Fruit fly (Drosophila melanogaster) whole organism, embryonic: ENCODE data around the gene vari.

Experiments
- Adf1 ChIP-seq: fragments of 200-800 bp; sonication (Bioruptor generic); IDR thresholded peaks from 2 replicates; pipeline ENCODE4 v1.3.6; 2022; ENCODE audit warnings: missing biosample characterization, missing genetic modification characterization
- Antp ChIP-seq: fragments of 200-800 bp; sonication (Bioruptor generic); optimal IDR thresholded peaks from 3 replicates; lab custom pipeline; 2016; ENCODE audit warnings: missing biosample characterization, missing genetic modification characterization
- Atf6 ChIP-seq: fragments of 200-800 bp; sonication (Bioruptor generic); IDR thresholded peaks from 2 replicates; pipeline ENCODE4 v1.3.6; 2022; ENCODE audit warnings: missing biosample characterization, missing genetic modification characterization
- CG10321 ChIP-seq: fragments of 200-800 bp; sonication (Bioruptor generic); IDR thresholded peaks from 2 replicates; pipeline ENCODE4 v1.3.6; 2022; ENCODE audit warnings: missing biosample characterization, missing genetic modification characterization
- CG12236 ChIP-seq: fragments of 200-800 bp; sonication (Bioruptor generic); optimal IDR thresholded peaks from 2 replicates; lab custom pipeline; 2016; ENCODE audit warnings: missing biosample characterization, missing genetic modification characterization
- CG1529 ChIP-seq: fragments of 200-800 bp; sonication (Bioruptor generic); optimal IDR thresholded peaks from 3 replicates; lab custom pipeline; 2018; ENCODE audit warnings: missing biosample characterization, missing genetic modification characterization
- CG17385 ChIP-seq: fragments of 200-800 bp; sonication (Bioruptor generic); optimal IDR thresholded peaks from 3 replicates; lab custom pipeline; 2018; ENCODE audit warnings: missing biosample characterization, mild to moderate bottlenecking, missing genetic modification characterization
- CG18011 ChIP-seq: fragments of 200-800 bp; sonication (Bioruptor generic); optimal IDR thresholded peaks from 2 replicates; lab custom pipeline; 2017; ENCODE audit warnings: missing biosample characterization, missing genetic modification characterization, mild to moderate bottlenecking, moderate library complexity, missing genotype
- CG2116 ChIP-seq: fragments of 200-800 bp; sonication (Bioruptor generic); optimal IDR thresholded peaks from 3 replicates; lab custom pipeline; 2018; ENCODE audit warnings: missing biosample characterization, mild to moderate bottlenecking, missing genetic modification characterization
- CG33557 ChIP-seq: fragments of 200-800 bp; sonication (Bioruptor generic); optimal IDR thresholded peaks from 2 replicates; lab custom pipeline; 2019; ENCODE audit warnings: missing biosample characterization, mild to moderate bottlenecking, missing genetic modification characterization, moderate library complexity
- CG34422 ChIP-seq: fragments of 200-800 bp; sonication (Bioruptor generic); IDR thresholded peaks from 3 replicates; pipeline ENCODE4 v1.3.6; 2022; ENCODE audit warnings: missing biosample characterization, missing genetic modification characterization
- CG3995 ChIP-seq: fragments of 200-800 bp; sonication (Bioruptor generic); optimal IDR thresholded peaks from 3 replicates; lab custom pipeline; 2016; ENCODE audit warnings: missing biosample characterization, missing genetic modification characterization
- CG6765 ChIP-seq: fragments of 200-800 bp; sonication (Bioruptor generic); optimal IDR thresholded peaks from 3 replicates; lab custom pipeline; 2017; ENCODE audit warnings: missing biosample characterization, mild to moderate bottlenecking, missing genetic modification characterization
- CG8290 ChIP-seq, 3 experiments: fragments of 200-800 bp; sonication (Bioruptor generic); optimal IDR thresholded peaks; 2 replicates each; lab custom pipeline; 2016 to 2019; ENCODE audit warnings: missing biosample characterization in 3 of 3, missing genetic modification characterization in 3 of 3, mild to moderate bottlenecking in 2 of 3, moderate library complexity in 1 of 3
- Dip3 ChIP-seq: fragments of 200-800 bp; sonication (Bioruptor generic); optimal IDR thresholded peaks from 3 replicates; lab custom pipeline; 2016; ENCODE audit warnings: missing biosample characterization, missing genetic modification characterization
- Eip74EF ChIP-seq, 2 experiments: fragments of 200-800 bp in 1 of 2; fragments of >200 bp in 1 of 2; sonication (Bioruptor generic) in 1 of 2; optimal IDR thresholded peaks; 2 replicates each; lab custom pipeline; 2017 to 2019; ENCODE audit warnings: missing biosample characterization in 2 of 2, missing genetic modification characterization in 2 of 2, mild to moderate bottlenecking in 1 of 2, moderate library complexity in 1 of 2
- Fer3 ChIP-seq: fragments of 200-800 bp; sonication (Bioruptor generic); optimal IDR thresholded peaks from 2 replicates; lab custom pipeline; 2018; ENCODE audit warnings: missing biosample characterization, mild to moderate bottlenecking, missing genetic modification characterization, moderate library complexity
- Mrtf ChIP-seq: fragments of 200-800 bp; sonication (Bioruptor generic); IDR thresholded peaks from 3 replicates; pipeline ENCODE4 v1.3.6; 2022; ENCODE audit warnings: missing biosample characterization, missing genetic modification characterization
- Rx ChIP-seq: fragments of 200-800 bp; sonication (Bioruptor generic); IDR thresholded peaks from 2 replicates; pipeline ENCODE4 v1.3.6; 2022; ENCODE audit warnings: missing biosample characterization, missing genetic modification characterization
- Scr ChIP-seq: fragments of 200-800 bp; sonication (Bioruptor generic); IDR thresholded peaks from 2 replicates; pipeline ENCODE4 v1.3.6; 2022; ENCODE audit warnings: missing biosample characterization, missing genetic modification characterization; ENCODE audit not compliant: partially characterized antibody
- Side ChIP-seq: fragments of 200-800 bp; sonication (Bioruptor generic); optimal IDR thresholded peaks from 2 replicates; lab custom pipeline; 2016; ENCODE audit warnings: missing biosample characterization, missing genetic modification characterization
- Xrp1 ChIP-seq: fragments of 200-800 bp; sonication (Bioruptor generic); IDR thresholded peaks from 2 replicates; pipeline ENCODE4 v1.3.6; 2022; ENCODE audit warnings: missing biosample characterization, missing genetic modification characterization
- YL-1 ChIP-seq: fragments of 200-800 bp; sonication (Bioruptor generic); optimal IDR thresholded peaks from 3 replicates; lab custom pipeline; 2017; ENCODE audit warnings: missing biosample characterization, mild to moderate bottlenecking, missing genetic modification characterization
- dm ChIP-seq: fragments of 200-800 bp; sonication (Bioruptor generic); optimal IDR thresholded peaks from 3 replicates; lab custom pipeline; 2016; ENCODE audit warnings: missing biosample characterization, missing genetic modification characterization
- gcm2 ChIP-seq: fragments of 200-800 bp; sonication (Bioruptor generic); optimal IDR thresholded peaks from 2 replicates; lab custom pipeline; 2016; ENCODE audit warnings: missing biosample characterization, missing genetic modification characterization
- hkb ChIP-seq, 2 experiments: fragments of 200-800 bp in 1 of 2; fragments of >200 bp in 1 of 2; sonication (Bioruptor generic) in 1 of 2; IDR thresholded peaks in 1 of 2; optimal IDR thresholded peaks in 1 of 2; 2 replicates each; pipeline versions ENCODE4 v1.3.6 to Lab custom; 2017 to 2022; ENCODE audit warnings: missing biosample characterization in 1 of 2, missing genetic modification characterization in 1 of 2
- hth ChIP-seq: fragments of >200 bp; optimal IDR thresholded peaks from 2 replicates; lab custom pipeline; 2017; ENCODE audit warnings: inconsistent platforms
- jigr1 ChIP-seq: fragments of 200-800 bp; sonication (Bioruptor generic); IDR thresholded peaks from 3 replicates; pipeline ENCODE4 v1.3.6; 2022; ENCODE audit warnings: missing biosample characterization, missing genetic modification characterization
- klu ChIP-seq: fragments of 200-800 bp; sonication (Bioruptor generic); IDR thresholded peaks from 2 replicates; pipeline ENCODE4 v1.3.6; 2022; ENCODE audit warnings: missing biosample characterization, missing genetic modification characterization
- lab ChIP-seq: fragments of 200-800 bp; sonication (Bioruptor generic); optimal IDR thresholded peaks from 3 replicates; lab custom pipeline; 2017; ENCODE audit warnings: missing biosample characterization, missing genetic modification characterization, mild to moderate bottlenecking, moderate library complexity, missing genetic modification reagents
- lola ChIP-seq, 3 experiments: fragments of >200 bp in 2 of 3; fragments of 200-800 bp in 1 of 3; sonication (Bioruptor generic) in 1 of 3; optimal IDR thresholded peaks; 2 replicates each; lab custom pipeline; 2017 to 2019; ENCODE audit warnings: missing biosample characterization in 3 of 3, missing genetic modification characterization in 3 of 3, mild to moderate bottlenecking in 1 of 3, moderate library complexity in 1 of 3
- mirr ChIP-seq: fragments of 200-800 bp; sonication (Bioruptor generic); optimal IDR thresholded peaks from 3 replicates; lab custom pipeline; 2018; ENCODE audit warnings: missing biosample characterization, mild to moderate bottlenecking, missing genetic modification characterization
- nau ChIP-seq: fragments of 200-800 bp; sonication (Bioruptor generic); optimal IDR thresholded peaks from 3 replicates; lab custom pipeline; 2017; ENCODE audit warnings: missing biosample characterization, mild to moderate bottlenecking, missing genetic modification characterization, missing genetic modification reagents
- nmo ChIP-seq: fragments of 200-800 bp; sonication (Bioruptor generic); optimal IDR thresholded peaks from 2 replicates; lab custom pipeline; 2018; ENCODE audit warnings: missing biosample characterization, mild to moderate bottlenecking, missing genetic modification characterization, moderate library complexity
- psq ChIP-seq: fragments of 200-800 bp; sonication (Bioruptor generic); optimal IDR thresholded peaks from 2 replicates; lab custom pipeline; 2017; ENCODE audit warnings: missing biosample characterization, missing genetic modification characterization
- rib ChIP-seq: fragments of 200-800 bp; sonication (Bioruptor generic); IDR thresholded peaks from 2 replicates; pipeline ENCODE4 v1.3.6; 2022; ENCODE audit warnings: missing biosample characterization, missing genetic modification characterization
- ro ChIP-seq: fragments of 200-800 bp; sonication (Bioruptor generic); IDR thresholded peaks from 2 replicates; pipeline ENCODE4 v1.3.6; 2022; ENCODE audit warnings: missing biosample characterization, missing genetic modification characterization
- sd ChIP-seq: fragments of 200-800 bp; sonication (Bioruptor generic); optimal IDR thresholded peaks from 3 replicates; lab custom pipeline; 2018; ENCODE audit warnings: missing biosample characterization, mild to moderate bottlenecking, missing genetic modification characterization, moderate library complexity
- sens ChIP-seq: fragments of 200-800 bp; sonication (Bioruptor generic); peaks from one replicate; lab custom pipeline; 2016; ENCODE audit warnings: missing biosample characterization, missing genetic modification characterization
- sr ChIP-seq: fragments of 200-800 bp; sonication (Bioruptor generic); IDR thresholded peaks from 3 replicates; pipeline ENCODE4 v1.3.6; 2022; ENCODE audit warnings: missing biosample characterization, missing genetic modification characterization
- ssp ChIP-seq: fragments of 200-800 bp; sonication (Bioruptor generic); IDR thresholded peaks from 2 replicates; pipeline ENCODE4 v1.3.6; 2022; ENCODE audit warnings: missing biosample characterization, missing genetic modification characterization
- sug ChIP-seq: fragments of 200-800 bp; optimal IDR thresholded peaks from 2 replicates; lab custom pipeline; 2019; ENCODE audit warnings: missing biosample characterization, mild to moderate bottlenecking, missing genetic modification characterization, moderate library complexity
- trem ChIP-seq: fragments of 200-800 bp; optimal IDR thresholded peaks from 3 replicates; lab custom pipeline; 2019; ENCODE audit warnings: missing biosample characterization, mild to moderate bottlenecking, missing genetic modification characterization, moderate library complexity
- wek ChIP-seq: fragments of 200-800 bp; sonication (Bioruptor generic); optimal IDR thresholded peaks from 3 replicates; lab custom pipeline; 2018; ENCODE audit warnings: missing biosample characterization, mild to moderate bottlenecking, missing genetic modification characterization, moderate library complexity
- wor ChIP-seq: fragments of 200-800 bp; sonication (Bioruptor generic); IDR thresholded peaks from 2 replicates; pipeline ENCODE4 v1.3.6; 2022; ENCODE audit warnings: missing biosample characterization, missing genetic modification characterization
- z ChIP-seq: fragments of 200-800 bp; sonication (Bioruptor generic); IDR thresholded peaks from 3 replicates; pipeline ENCODE4 v1.3.6; 2022; ENCODE audit warnings: missing biosample characterization, missing genetic modification characterization

The vari gene

dm6 chr2L:20792988-20793544 is 3.8 kb downstream of the vari start:
- TF ChIP-seq wor (no peak), nmo (GFP tag; lab: Kevin White, UChicago) (no peak), wek (GFP tag; lab: Kevin White, UChicago) (no peak), Dip3 (no peak), z (GFP tag; lab: Robert Waterston, UW) (no peak), jigr1 (GFP tag; lab: Robert Waterston, UW) (no peak), hkb (optimal IDR thresholded peaks at IDR 0.05; lab: Kevin White, UChicago) (no peak), hkb (GFP tag; IDR thresholded peaks at IDR 0.05; lab: Robert Waterston, UW) (no peak), Atf6 (no peak), mirr (GFP tag; lab: Kevin White, UChicago) (peak; percentile 19), klu (GFP tag; lab: Robert Waterston, UW) (no peak), lola (GFP tag; optimal IDR thresholded peaks at IDR 0.05; lab: Kevin White, UChicago) (no peak), CG12236 (GFP tag; lab: Kevin White, UChicago) (no peak), YL-1 (GFP tag; lab: Kevin White, UChicago) (peak; percentile 2), lab (peak; percentile 1), CG3995 (GFP tag; lab: Kevin White, UChicago) (no peak), rib (GFP tag; lab: Robert Waterston, UW) (no peak), ssp (GFP tag; lab: Robert Waterston, UW) (no peak), CG2116 (no peak), Fer3 (tag; lab: Kevin White, UChicago) (no peak)

dm6 chr2L:20792521-20792920 is 4.3 kb downstream of the vari start:
- TF ChIP-seq sr (peak; percentile 61; the same call in 1 of the 3 replicates), CG33557 (no peak)

dm6 chr2L:20788050-20788449 is 8.8 kb downstream of the vari start:
- TF ChIP-seq sens (GFP tag; lab: Kevin White, UChicago) = peak; percentile 28
- no peak for TF ChIP-seq nau (GFP tag; lab: Kevin White, UChicago)
- TF ChIP-seq CG6765 (GFP tag; lab: Kevin White, UChicago) = no peak
- no peak for TF ChIP-seq gcm2 (GFP tag; lab: Kevin White, UChicago)

dm6 chr2L:20787271-20787791 is 9.5 kb downstream of the vari start, which contains the start of gene Pomp:
Pomp (plus strand) TSS chr2L:20787656.
- peak; percentile 78 for TF ChIP-seq Rx
- peak; percentile 63 for TF ChIP-seq CG8290 (GFP tag; optimal IDR thresholded peaks at IDR 0.05; lab: Kevin White, UChicago)
- peak in 1 of 2 experiments; percentile 83 for TF ChIP-seq CG8290 (tag; optimal IDR thresholded peaks at IDR 0.05; lab: Kevin White, UChicago)
- peak; percentile 95 for TF ChIP-seq Xrp1
- peak; percentile 90 for TF ChIP-seq sd
- TF ChIP-seq Mrtf = peak; percentile 69; the same call in 2 of the 3 replicates
- peak; percentile 62 for TF ChIP-seq Scr
- TF ChIP-seq CG34422 = peak; percentile 68
- peak; percentile 66 for TF ChIP-seq CG1529 (GFP tag; lab: Kevin White, UChicago)
- peak; percentile 60 for TF ChIP-seq CG10321 (GFP tag; lab: Robert Waterston, UW)
- TF ChIP-seq ro = peak; percentile 66
- TF ChIP-seq trem (tag; lab: Kevin White, UChicago) = peak; percentile 93
- TF ChIP-seq Side (GFP tag; lab: Kevin White, UChicago) = peak; percentile 57
- TF ChIP-seq CG18011 = peak; percentile 61
- TF ChIP-seq Eip74EF (GFP tag; optimal IDR thresholded peaks at IDR 0.05; lab: Kevin White, UChicago) = peak in 1 of 2 experiments; percentile 75
- TF ChIP-seq CG17385 (GFP tag; lab: Kevin White, UChicago) = peak; percentile 76
- peak; percentile 29 for TF ChIP-seq psq (GFP tag; lab: Kevin White, UChicago)
- TF ChIP-seq sug (tag; lab: Kevin White, UChicago) = peak; percentile 44
- TF ChIP-seq hth = no peak
- TF ChIP-seq dm (GFP tag; lab: Kevin White, UChicago) = no peak
- TF ChIP-seq Antp = peak; percentile 63
- peak; percentile 42 for TF ChIP-seq Adf1 (GFP tag; lab: Robert Waterston, UW)
